Fruit fly (Drosophila melanogaster) whole organism, adult: ENCODE measurements around the gene CG9123.
A peak's percentile ranks its signal among the peaks of the same experiment; 100 is the strongest.

ENCODE experiments used
- CG11617 ChIP-seq: fragments of 200-800 bp; sonication (Bioruptor generic); optimal IDR thresholded peaks from 2 replicates; lab custom pipeline; 2017; ENCODE audit warnings: mild to moderate bottlenecking, missing biosample characterization, missing genetic modification reagents, missing genetic modification characterization
- CG12768 ChIP-seq: fragments of 200-800 bp; sonication (Bioruptor generic); optimal IDR thresholded peaks from 2 replicates; lab custom pipeline; 2017; ENCODE audit warnings: missing biosample characterization, missing genetic modification characterization, mild to moderate bottlenecking, moderate library complexity, missing genetic modification reagents
- CG14711 ChIP-seq: fragments of 200-800 bp; sonication (Bioruptor generic); optimal IDR thresholded peaks from 2 replicates; lab custom pipeline; 2018; ENCODE audit warnings: missing biosample characterization, mild to moderate bottlenecking, missing genetic modification characterization, moderate library complexity
- CG1620 ChIP-seq: fragments of 200-800 bp; sonication (Bioruptor generic); optimal IDR thresholded peaks from 2 replicates; lab custom pipeline; 2016; ENCODE audit warnings: missing biosample characterization, missing genetic modification characterization
- CG33017 ChIP-seq: fragments of 200-800 bp; sonication (Bioruptor generic); optimal IDR thresholded peaks from 2 replicates; lab custom pipeline; 2018; ENCODE audit warnings: missing biosample characterization, mild to moderate bottlenecking, missing genetic modification characterization, moderate library complexity
- CG5204 ChIP-seq: fragments of 200-800 bp; sonication (Bioruptor generic); optimal IDR thresholded peaks from 2 replicates; lab custom pipeline; 2016; ENCODE audit warnings: missing biosample characterization, missing genetic modification characterization
- CG7045 ChIP-seq: fragments of 200-800 bp; sonication (Bioruptor generic); optimal IDR thresholded peaks from 2 replicates; lab custom pipeline; 2017; ENCODE audit warnings: missing biosample characterization, mild to moderate bottlenecking, missing genetic modification characterization
- CG7101 ChIP-seq: fragments of 200-800 bp; sonication (Bioruptor generic); optimal IDR thresholded peaks from 2 replicates; lab custom pipeline; 2018; ENCODE audit warnings: missing biosample characterization, mild to moderate bottlenecking, missing genetic modification characterization, moderate library complexity
- Clk ChIP-seq: fragments of 200-800 bp; sonication (Bioruptor generic); optimal IDR thresholded peaks from 2 replicates; lab custom pipeline; 2017; ENCODE audit warnings: missing biosample characterization, missing genetic modification characterization
- Crg-1 ChIP-seq: fragments of 200-800 bp; sonication (Bioruptor generic); optimal IDR thresholded peaks from 2 replicates; lab custom pipeline; 2016; ENCODE audit warnings: missing biosample characterization, missing genetic modification characterization
- Hr96 ChIP-seq: fragments of 200-800 bp; sonication (Bioruptor generic); optimal IDR thresholded peaks from 2 replicates; lab custom pipeline; 2016; ENCODE audit warnings: missing biosample characterization, missing genetic modification characterization
- Mnt ChIP-seq: fragments of 200-800 bp; sonication (Bioruptor generic); optimal IDR thresholded peaks from 2 replicates; lab custom pipeline; 2016; ENCODE audit warnings: missing biosample characterization, mild to moderate bottlenecking, missing genetic modification characterization
- bab1 ChIP-seq: fragments of 200-800 bp; sonication (Bioruptor generic); optimal IDR thresholded peaks from 3 replicates; lab custom pipeline; 2019; ENCODE audit warnings: missing biosample characterization, mild to moderate bottlenecking, missing genetic modification characterization, moderate library complexity
- cic ChIP-seq: fragments of 200-800 bp; sonication (Bioruptor generic); optimal IDR thresholded peaks from 2 replicates; lab custom pipeline; 2017; ENCODE audit warnings: missing biosample characterization, mild to moderate bottlenecking, missing genetic modification characterization, moderate library complexity
- cnc ChIP-seq, 2 experiments: fragments of >200 bp; optimal IDR thresholded peaks; 2 replicates each; lab custom pipeline; 2017
- kay ChIP-seq: fragments of 200-800 bp; sonication (Bioruptor generic); peaks from one replicate; lab custom pipeline; 2016; ENCODE audit warnings: missing biosample characterization, missing genetic modification characterization, borderline replicate concordance
- ovo ChIP-seq: fragments of 200-800 bp; sonication (Bioruptor generic); optimal IDR thresholded peaks from 2 replicates; lab custom pipeline; 2016; ENCODE audit warnings: missing biosample characterization, missing genetic modification characterization
- pad ChIP-seq: fragments of 200-800 bp; sonication (Bioruptor generic); optimal IDR thresholded peaks from 3 replicates; lab custom pipeline; 2017; ENCODE audit warnings: missing biosample characterization, missing genetic modification characterization, mild to moderate bottlenecking, moderate library complexity, missing genetic modification reagents
- tj ChIP-seq: fragments of 200-800 bp; sonication (Bioruptor generic); optimal IDR thresholded peaks from 3 replicates; lab custom pipeline; 2017; ENCODE audit warnings: missing biosample characterization, mild to moderate bottlenecking, missing genetic modification characterization, moderate library complexity
- toe ChIP-seq: fragments of 200-800 bp; sonication (Bioruptor generic); optimal IDR thresholded peaks from 2 replicates; lab custom pipeline; 2016; ENCODE audit warnings: missing biosample characterization, missing genetic modification characterization

The CG9123 gene

DNA sequence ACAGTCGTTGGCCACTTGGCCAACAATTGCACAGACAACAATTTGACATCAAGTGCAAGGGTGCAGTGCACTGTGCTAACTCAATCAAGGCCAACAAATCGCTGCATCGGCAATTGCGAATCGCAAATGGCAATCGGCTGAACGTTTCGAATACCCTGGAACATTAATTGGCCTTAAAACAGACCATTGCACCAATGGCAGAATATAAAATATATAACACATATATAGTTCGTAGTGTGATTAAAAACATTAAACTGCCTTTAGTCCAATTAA is 29.1 kb downstream of the CG9123 start:
- TF ChIP-seq ovo (GFP tag; lab: Kevin White, UChicago) (no peak), tj (peak; percentile 78)

DNA sequence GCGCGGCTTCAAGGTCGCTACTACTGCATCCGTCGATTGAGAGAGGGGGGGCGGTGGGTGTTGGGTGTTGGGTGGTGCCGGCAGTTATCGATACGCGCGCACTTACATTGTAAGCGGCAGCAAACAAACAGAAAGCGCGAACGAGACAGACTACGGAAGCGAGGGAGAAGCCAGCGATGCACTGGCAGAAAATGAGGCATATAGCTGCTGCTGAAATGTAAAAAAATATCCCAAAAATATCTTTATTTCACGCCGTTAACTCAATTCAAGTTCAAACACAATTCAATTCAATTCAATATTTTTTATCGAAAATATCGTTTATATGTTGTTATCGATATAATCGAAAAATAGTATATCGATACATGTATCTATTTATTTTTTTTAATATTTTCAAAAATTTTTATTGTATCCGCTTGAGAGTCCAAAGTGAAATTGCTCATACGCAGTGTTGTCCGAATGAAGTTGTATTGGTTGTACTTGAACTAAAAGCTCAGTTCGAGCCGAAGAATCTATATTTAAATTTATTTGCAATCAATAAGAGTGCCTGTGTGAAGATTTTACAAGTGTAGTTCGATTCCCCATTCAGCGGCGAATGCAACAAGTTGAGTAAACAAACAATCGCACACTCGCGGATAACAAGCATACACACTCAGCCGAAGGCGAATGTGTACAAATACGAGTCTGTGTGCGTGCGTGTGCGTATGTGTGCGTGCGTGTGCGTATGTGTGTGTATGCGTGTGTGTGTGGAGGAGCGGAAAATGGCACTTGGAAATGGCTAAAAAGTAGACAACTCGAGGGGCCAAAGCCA is 29.6 kb downstream of the CG9123 start:
- TF ChIP-seq CG7045 (GFP tag; lab: Kevin White, UChicago) (peak; percentile 80), CG33017 (tag; lab: Kevin White, UChicago) (peak; percentile 46), tj (peak; percentile 70), Clk (peak; percentile 55), Hr96 (GFP tag; lab: Kevin White, UChicago) (peak; percentile 79), cic (peak; percentile 58), CG7101 (tag; lab: Kevin White, UChicago) (peak; percentile 87), pad (GFP tag; lab: Kevin White, UChicago) (peak; percentile 79), kay (GFP tag; lab: Kevin White, UChicago) (peak; percentile 75), Mnt (GFP tag; lab: Kevin White, UChicago) (no peak), Crg-1 (GFP tag; lab: Kevin White, UChicago) (peak; percentile 21), CG5204 (GFP tag; lab: Kevin White, UChicago) (peak; percentile 73), toe (GFP tag; lab: Kevin White, UChicago) (peak; percentile 61), ovo (GFP tag; lab: Kevin White, UChicago) (peak; percentile 75), CG14711 (tag; lab: Kevin White, UChicago) (peak; percentile 68), CG11617 (GFP tag; lab: Kevin White, UChicago) (peak; percentile 94), bab1 (peak; percentile 62), CG1620 (peak; percentile 47), cnc (optimal IDR thresholded peaks at IDR 0.05; lab: Kevin White, UChicago) (no peak), CG12768 (GFP tag; lab: Kevin White, UChicago) (peak; percentile 70)

DNA sequence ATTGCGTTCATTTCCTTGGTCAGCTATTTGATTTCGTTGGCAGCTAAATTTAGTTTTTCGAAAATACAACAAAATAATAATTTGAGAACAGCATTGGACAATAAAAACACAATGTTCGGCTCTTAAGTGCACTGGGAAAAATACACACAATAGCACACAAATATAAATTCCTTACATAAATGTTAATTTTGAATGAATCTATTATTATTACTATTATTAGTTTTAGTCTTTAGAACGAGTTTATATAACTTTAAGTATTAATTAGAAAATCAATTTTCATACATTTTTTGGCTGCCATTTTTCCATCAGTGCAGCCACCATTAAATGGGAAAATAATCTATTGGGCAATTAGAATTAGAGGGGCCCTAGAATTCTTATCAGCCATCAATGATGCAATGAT is 32.0 kb downstream of the CG9123 start:
- no peak for TF ChIP-seq toe (GFP tag; lab: Kevin White, UChicago)
- no peak for TF ChIP-seq Clk
- peak; percentile 2 for TF ChIP-seq CG14711 (tag; lab: Kevin White, UChicago)
- TF ChIP-seq cnc (optimal IDR thresholded peaks at IDR 0.05; lab: Kevin White, UChicago) = no peak

- peak; percentile 25 for TF ChIP-seq CG14711 (tag; lab: Kevin White, UChicago)
- TF ChIP-seq kay (GFP tag; lab: Kevin White, UChicago) = peak; percentile 85
- TF ChIP-seq CG1620 = peak; percentile 47
- TF ChIP-seq pad (GFP tag; lab: Kevin White, UChicago) = peak; percentile 33
- no peak for TF ChIP-seq CG5204 (GFP tag; lab: Kevin White, UChicago)
- TF ChIP-seq tj = peak; percentile 93
- no peak for TF ChIP-seq cnc (optimal IDR thresholded peaks at IDR 0.05; lab: Kevin White, UChicago)
- TF ChIP-seq toe (GFP tag; lab: Kevin White, UChicago) = no peak
- no peak for TF ChIP-seq Clk
- TF ChIP-seq Mnt (GFP tag; lab: Kevin White, UChicago) = peak; percentile 17
- TF ChIP-seq CG11617 (GFP tag; lab: Kevin White, UChicago) = peak; percentile 41
- peak; percentile 23 for TF ChIP-seq CG33017 (tag; lab: Kevin White, UChicago)
- TF ChIP-seq bab1 = peak; percentile 57
- peak; percentile 74 for TF ChIP-seq cic
- TF ChIP-seq Crg-1 (GFP tag; lab: Kevin White, UChicago) = peak; percentile 51
- TF ChIP-seq Hr96 (GFP tag; lab: Kevin White, UChicago) = no peak
- peak; percentile 17 for TF ChIP-seq CG12768 (GFP tag; lab: Kevin White, UChicago)
- TF ChIP-seq CG7045 (GFP tag; lab: Kevin White, UChicago) = peak; percentile 36
- peak; percentile 42 for TF ChIP-seq ovo (GFP tag; lab: Kevin White, UChicago)
- TF ChIP-seq CG7101 (tag; lab: Kevin White, UChicago) = peak; percentile 58
These were observed 33.4 kb downstream of the CG9123 start for dm6 chrX:15308456-15308954.

- TF ChIP-seq tj = no peak
- TF ChIP-seq Crg-1 (GFP tag; lab: Kevin White, UChicago) = no peak
- no peak for TF ChIP-seq CG5204 (GFP tag; lab: Kevin White, UChicago)
These were observed 34.3 kb downstream of the CG9123 start for dm6 chrX:15307485-15308138.

dm6 chrX:15305975-15306909 is 35.7 kb downstream of the CG9123 start:
- TF ChIP-seq tj (peak; percentile 62), cnc (optimal IDR thresholded peaks at IDR 0.05; lab: Kevin White, UChicago) (no peak), bab1 (peak; percentile 21), CG11617 (GFP tag; lab: Kevin White, UChicago) (peak; percentile 24), CG1620 (no peak), Mnt (GFP tag; lab: Kevin White, UChicago) (peak; percentile 43), ovo (GFP tag; lab: Kevin White, UChicago) (peak; percentile 68), CG7101 (tag; lab: Kevin White, UChicago) (peak; percentile 11), kay (GFP tag; lab: Kevin White, UChicago) (peak; percentile 49), pad (GFP tag; lab: Kevin White, UChicago) (peak; percentile 53), CG5204 (GFP tag; lab: Kevin White, UChicago) (no peak), CG14711 (tag; lab: Kevin White, UChicago) (peak; percentile 68)
